Worm (Caenorhabditis elegans) whole organism, L2 larva: Measurements from ENCODE around the gene scb-1.

Source experiments
- C34F6.9 ChIP-seq: fragments of 150-350 bp; optimal IDR thresholded peaks from 2 replicates; lab custom pipeline; 2014; ENCODE audit warnings: missing biosample characterization, missing genetic modification characterization
- F13H6.1 ChIP-seq: sonication (generic microtip); optimal IDR thresholded peaks from 2 replicates; lab custom pipeline; 2016; ENCODE audit warnings: missing genetic modification characterization, missing compliant biosample characterization
- R02D3.7 ChIP-seq: fragments of 150-350 bp; optimal IDR thresholded peaks from 2 replicates; lab custom pipeline; 2014; ENCODE audit warnings: missing biosample characterization, missing genetic modification characterization
- Y55F3AM.14 ChIP-seq: fragments of 200-800 bp; sonication (Bioruptor generic); optimal IDR thresholded peaks from 2 replicates; lab custom pipeline; 2018; ENCODE audit warnings: mild to moderate bottlenecking, missing genetic modification characterization, missing compliant biosample characterization
- ZK546.5 ChIP-seq: sonication (generic microtip); optimal IDR thresholded peaks from 2 replicates; lab custom pipeline; 2017; ENCODE audit warnings: missing biosample characterization, missing genetic modification characterization
- alr-1 ChIP-seq: fragments of 150-350 bp; optimal IDR thresholded peaks from 2 replicates; lab custom pipeline; 2014; ENCODE audit warnings: missing biosample characterization, missing genetic modification characterization
- aly-2 ChIP-seq: fragments of 150-350 bp; optimal IDR thresholded peaks from 2 replicates; lab custom pipeline; 2014; ENCODE audit warnings: missing biosample characterization, missing genetic modification characterization
- ama-1 ChIP-seq: fragments of 150-350 bp; optimal IDR thresholded peaks from 2 replicates; lab custom pipeline; 2018; ENCODE audit warnings: inconsistent platforms
- blmp-1 ChIP-seq: sonication (generic microtip); optimal IDR thresholded peaks from 2 replicates; lab custom pipeline; 2017; ENCODE audit warnings: missing genetic modification characterization, mild to moderate bottlenecking, missing compliant biosample characterization, antibody characterized with exemption, moderate library complexity; ENCODE audit not compliant: insufficient read depth
- ceh-16 ChIP-seq: fragments of 150-350 bp; optimal IDR thresholded peaks from 2 replicates; lab custom pipeline; 2014; ENCODE audit warnings: missing biosample characterization, missing genetic modification characterization
- ceh-82 ChIP-seq: fragments of 150-350 bp; optimal IDR thresholded peaks from 2 replicates; lab custom pipeline; 2014; ENCODE audit warnings: missing biosample characterization, missing genetic modification characterization
- crh-2 ChIP-seq: sonication (generic microtip); optimal IDR thresholded peaks from 2 replicates; lab custom pipeline; 2017; ENCODE audit warnings: missing biosample characterization, missing genetic modification characterization
- dmd-4 ChIP-seq: sonication (generic microtip); optimal IDR thresholded peaks from 2 replicates; lab custom pipeline; 2017; ENCODE audit warnings: missing biosample characterization, missing genetic modification characterization
- egl-27 ChIP-seq: sonication (generic microtip); optimal IDR thresholded peaks from 3 replicates; lab custom pipeline; 2017; ENCODE audit warnings: missing biosample characterization, missing genetic modification reagents, missing genetic modification characterization
- elt-1 ChIP-seq: fragments of 150-350 bp; optimal IDR thresholded peaks from 2 replicates; lab custom pipeline; 2014; ENCODE audit warnings: missing biosample characterization, missing genetic modification characterization
- elt-3 ChIP-seq: sonication (generic microtip); optimal IDR thresholded peaks from 2 replicates; lab custom pipeline; 2017; ENCODE audit warnings: missing biosample characterization, missing genetic modification characterization
- fos-1 ChIP-seq: fragments of 150-350 bp; optimal IDR thresholded peaks from 2 replicates; lab custom pipeline; 2014; ENCODE audit warnings: missing biosample characterization, missing genetic modification characterization
- gmeb-1 ChIP-seq: fragments of 150-350 bp; optimal IDR thresholded peaks from 2 replicates; lab custom pipeline; 2014; ENCODE audit warnings: missing biosample characterization, missing genetic modification characterization
- lin-11 ChIP-seq: fragments of 150-350 bp; sonication (generic microtip); optimal IDR thresholded peaks from 2 replicates; lab custom pipeline; 2014; ENCODE audit warnings: missing biosample characterization, missing genetic modification characterization, inconsistent platforms, mixed read lengths
- lin-13 ChIP-seq: fragments of 150-350 bp; optimal IDR thresholded peaks from 2 replicates; lab custom pipeline; 2014; ENCODE audit warnings: missing biosample characterization, missing genetic modification reagents, missing genetic modification characterization
- lin-39 ChIP-seq: fragments of 150-350 bp; optimal IDR thresholded peaks from 2 replicates; lab custom pipeline; 2014; ENCODE audit warnings: missing biosample characterization, missing genetic modification reagents, missing genetic modification characterization
- lsy-2 ChIP-seq, 2 experiments: fragments of 150-350 bp in 1 of 2; sonication (generic microtip) in 1 of 2; optimal IDR thresholded peaks; 2 replicates each; lab custom pipeline; 2014 to 2017; ENCODE audit warnings: missing biosample characterization in 2 of 2, missing genetic modification characterization in 2 of 2
- mab-5 ChIP-seq: fragments of 150-350 bp; optimal IDR thresholded peaks from 2 replicates; lab custom pipeline; 2014; ENCODE audit warnings: missing biosample characterization, missing genetic modification characterization
- mbf-1 ChIP-seq: sonication (generic microtip); optimal IDR thresholded peaks from 2 replicates; lab custom pipeline; 2017; ENCODE audit warnings: missing biosample characterization, missing genetic modification characterization
- mdl-1 ChIP-seq, 2 experiments: fragments of 150-350 bp in 1 of 2; sonication (generic microtip) in 1 of 2; optimal IDR thresholded peaks; 2 replicates each; lab custom pipeline; 2017; ENCODE audit warnings: missing biosample characterization in 2 of 2, missing genetic modification characterization in 2 of 2
- nhr-10 ChIP-seq: sonication (generic microtip); optimal IDR thresholded peaks from 2 replicates; lab custom pipeline; 2017; ENCODE audit warnings: missing biosample characterization, missing genetic modification characterization
- nhr-11 ChIP-seq: fragments of 150-350 bp; optimal IDR thresholded peaks from 2 replicates; lab custom pipeline; 2014; ENCODE audit warnings: missing biosample characterization, missing genetic modification characterization
- nhr-12 ChIP-seq: fragments of 150-350 bp; optimal IDR thresholded peaks from 2 replicates; lab custom pipeline; 2014; ENCODE audit warnings: missing biosample characterization, missing genetic modification characterization
- nhr-129 ChIP-seq: fragments of 150-350 bp; optimal IDR thresholded peaks from 2 replicates; lab custom pipeline; 2014; ENCODE audit warnings: missing biosample characterization, missing genetic modification characterization
- nhr-21 ChIP-seq: fragments of 150-350 bp; optimal IDR thresholded peaks from 2 replicates; lab custom pipeline; 2014; ENCODE audit warnings: missing biosample characterization, missing genetic modification characterization
- nhr-23 ChIP-seq: fragments of 150-350 bp; optimal IDR thresholded peaks from 2 replicates; lab custom pipeline; 2014; ENCODE audit warnings: missing biosample characterization, missing genetic modification reagents, missing genetic modification characterization
- nhr-237 ChIP-seq: fragments of 150-350 bp; optimal IDR thresholded peaks from 2 replicates; lab custom pipeline; 2014; ENCODE audit warnings: missing biosample characterization, missing genetic modification characterization
- nhr-25 ChIP-seq: fragments of 150-350 bp; sonication (generic microtip); optimal IDR thresholded peaks from 3 replicates; lab custom pipeline; 2014; ENCODE audit warnings: missing biosample characterization, missing genetic modification characterization
- nhr-6 ChIP-seq: fragments of 150-350 bp; optimal IDR thresholded peaks from 2 replicates; lab custom pipeline; 2014; ENCODE audit warnings: missing biosample characterization, missing genetic modification characterization
- nhr-77 ChIP-seq: fragments of 150-350 bp; optimal IDR thresholded peaks from 2 replicates; lab custom pipeline; 2014; ENCODE audit warnings: missing biosample characterization, missing genetic modification characterization
- peb-1 ChIP-seq: fragments of 150-350 bp; optimal IDR thresholded peaks from 2 replicates; lab custom pipeline; 2014; ENCODE audit warnings: missing biosample characterization, missing genetic modification characterization
- sem-4 ChIP-seq: fragments of 150-350 bp; optimal IDR thresholded peaks from 2 replicates; lab custom pipeline; 2014; ENCODE audit warnings: missing biosample characterization, missing genetic modification reagents, missing genetic modification characterization
- skn-1 ChIP-seq: sonication (generic microtip); optimal IDR thresholded peaks from 2 replicates; lab custom pipeline; 2017; ENCODE audit warnings: missing biosample characterization, missing genetic modification characterization
- sma-3 ChIP-seq: sonication (generic microtip); optimal IDR thresholded peaks from 2 replicates; lab custom pipeline; 2016; ENCODE audit warnings: missing genetic modification reagents, missing genetic modification characterization, missing compliant biosample characterization
- sma-9 ChIP-seq, 2 experiments: fragments of 150-350 bp in 1 of 2; sonication (generic microtip) in 1 of 2; optimal IDR thresholded peaks; 2 replicates each; lab custom pipeline; 2014 to 2016; ENCODE audit warnings: missing genetic modification characterization in 2 of 2, mild to moderate bottlenecking in 1 of 2, missing biosample characterization in 1 of 2, missing compliant biosample characterization in 1 of 2, missing genetic modification reagents in 1 of 2, moderate library complexity in 1 of 2
- snpc-4 ChIP-seq: fragments of 150-350 bp; optimal IDR thresholded peaks from 2 replicates; lab custom pipeline; 2014; ENCODE audit warnings: missing biosample characterization, missing genetic modification characterization
- unc-39 ChIP-seq: fragments of 150-350 bp; optimal IDR thresholded peaks from 2 replicates; lab custom pipeline; 2014; ENCODE audit warnings: missing biosample characterization, missing genetic modification characterization
- unc-55 ChIP-seq: fragments of 150-350 bp; sonication (generic microtip); optimal IDR thresholded peaks from 3 replicates; lab custom pipeline; 2014; ENCODE audit warnings: missing biosample characterization, missing genetic modification reagents, missing genetic modification characterization
- unc-62 ChIP-seq: fragments of 150-350 bp; optimal IDR thresholded peaks from 2 replicates; lab custom pipeline; 2014; ENCODE audit warnings: missing biosample characterization, missing genetic modification reagents, missing genetic modification characterization
- zag-1 ChIP-seq: fragments of 150-350 bp; optimal IDR thresholded peaks from 2 replicates; lab custom pipeline; 2014; ENCODE audit warnings: missing biosample characterization, missing genetic modification characterization
- ztf-1 ChIP-seq: fragments of 200-800 bp; sonication (Bioruptor generic); conservative IDR thresholded peaks from 2 replicates; pipeline ENCODE4 v1.3.6; 2022; ENCODE audit warnings: missing genetic modification characterization, missing compliant biosample characterization
- ztf-11 ChIP-seq: sonication (generic microtip); optimal IDR thresholded peaks from 2 replicates; lab custom pipeline; 2017; ENCODE audit warnings: missing biosample characterization, missing genetic modification characterization
- ztf-4 ChIP-seq: fragments of 150-350 bp; optimal IDR thresholded peaks from 2 replicates; lab custom pipeline; 2014; ENCODE audit warnings: missing biosample characterization, missing genetic modification characterization

The scb-1 gene

DNA sequence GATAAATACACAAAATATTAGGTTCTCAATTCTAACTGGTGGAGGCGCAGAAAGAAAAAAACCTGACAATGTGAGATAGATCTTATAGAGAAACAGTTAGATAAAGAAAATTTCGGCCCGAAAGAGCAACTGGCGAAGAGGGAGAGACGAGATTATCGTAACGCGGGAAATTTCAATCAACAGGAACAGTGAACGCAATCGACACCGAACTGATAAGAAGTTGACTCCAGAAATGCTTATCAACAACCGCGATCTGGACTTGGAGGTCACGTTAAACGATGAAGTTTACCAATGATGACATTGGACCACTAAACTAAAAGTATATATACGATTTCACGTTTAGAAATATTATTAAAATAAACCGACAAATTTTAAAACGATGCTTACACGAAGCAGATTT lies 43.1 kb downstream of the scb-1 start:
- TF ChIP-seq sma-9 (GFP tag; optimal IDR thresholded peaks at IDR 0.05; lab: Kevin White, UChicago) (peak; percentile 25), sma-9 (tag; optimal IDR thresholded peaks at IDR 0.05; lab: Kevin White, UChicago) (no peak), nhr-25 (tag; lab: Kevin White, UChicago) (no peak), nhr-77 (tag; lab: Kevin White, UChicago) (no peak), F13H6.1 (tag; lab: Kevin White, UChicago) (no peak), snpc-4 (tag; lab: Kevin White, UChicago) (no peak), ztf-1 (GFP tag; lab: Robert Waterston, UW) (no peak), C34F6.9 (peak; percentile 14), crh-2 (peak; percentile 31), mab-5 (no peak), ztf-4 (tag; lab: Kevin White, UChicago) (peak; percentile 77), aly-2 (tag; lab: Kevin White, UChicago) (no peak), nhr-23 (no peak), skn-1 (tag; lab: Kevin White, UChicago) (no peak), gmeb-1 (tag; lab: Kevin White, UChicago) (no peak), mbf-1 (no peak), lin-13 (GFP tag; lab: Kevin White, UChicago) (peak; percentile 32), fos-1 (tag; lab: Kevin White, UChicago) (peak; percentile 46), sem-4 (tag; lab: Kevin White, UChicago) (no peak), lsy-2 (tag; optimal IDR thresholded peaks at IDR 0.05; lab: Kevin White, UChicago) (peak in 1 of 2 experiments; percentile 40), sma-3 (no peak), ama-1 (lab: Kevin White, UChicago) (peak; percentile 79), nhr-11 (tag; lab: Kevin White, UChicago) (no peak), ceh-16 (tag; lab: Kevin White, UChicago) (no peak), nhr-10 (tag; lab: Kevin White, UChicago) (no peak), unc-62 (peak; percentile 38), zag-1 (tag; lab: Kevin White, UChicago) (no peak), unc-39 (no peak), R02D3.7 (no peak), alr-1 (tag; lab: Kevin White, UChicago) (no peak), ZK546.5 (tag; lab: Kevin White, UChicago) (no peak), nhr-21 (tag; lab: Kevin White, UChicago) (no peak), ztf-11 (tag; lab: Kevin White, UChicago) (no peak), lin-39 (tag; lab: Kevin White, UChicago) (no peak), dmd-4 (tag; lab: Kevin White, UChicago) (no peak), Y55F3AM.14 (no peak), blmp-1 (no peak), mdl-1 (tag; optimal IDR thresholded peaks at IDR 0.05; lab: Kevin White, UChicago) (no peak), nhr-129 (tag; lab: Kevin White, UChicago) (peak; percentile 43), nhr-12 (tag; lab: Kevin White, UChicago) (no peak), elt-3 (tag; lab: Kevin White, UChicago) (no peak), ceh-82 (no peak), nhr-6 (tag; lab: Kevin White, UChicago) (no peak), peb-1 (tag; lab: Kevin White, UChicago) (no peak), elt-1 (no peak), egl-27 (tag; lab: Kevin White, UChicago) (no peak), unc-55 (GFP tag; lab: Kevin White, UChicago) (no peak), lin-11 (tag; lab: Kevin White, UChicago) (no peak), nhr-237 (tag; lab: Kevin White, UChicago) (no peak)
